Worm (Caenorhabditis elegans) whole organism, dauer: ENCODE results near the gene M151.3.

Experiments used
- unc-62 ChIP-seq: sonication (generic microtip); optimal IDR thresholded peaks from 2 replicates; lab custom pipeline; 2017; ENCODE audit warnings: missing biosample characterization, missing genetic modification reagents, missing genetic modification characterization

M151.3 gene

DNA sequence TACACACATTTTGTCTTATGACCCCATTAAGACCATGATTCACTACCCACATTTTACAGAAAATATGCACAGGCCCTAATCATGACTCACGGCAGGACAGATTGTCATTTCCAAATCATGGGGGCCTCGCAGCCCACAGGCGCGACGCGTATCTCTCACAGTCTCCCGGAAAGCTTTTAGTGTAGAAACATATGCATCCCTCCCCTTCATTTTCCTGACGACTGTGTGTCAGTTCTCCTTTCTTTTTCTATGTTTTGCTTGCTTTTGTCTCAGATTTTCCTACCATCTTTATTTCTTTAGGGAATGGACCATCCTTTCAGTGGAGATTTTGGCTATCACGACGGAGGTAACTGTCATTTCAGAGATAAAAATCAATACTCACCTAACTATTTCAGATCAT lies 14.2 kb downstream of the M151.3 start, which contains the start of gene M151.1:
M151.1 (plus strand) TSS at position 301 of the 400 bp plus-strand sequence.
- TF ChIP-seq unc-62 (GFP tag; lab: Kevin White, UChicago) = no peak

DNA sequence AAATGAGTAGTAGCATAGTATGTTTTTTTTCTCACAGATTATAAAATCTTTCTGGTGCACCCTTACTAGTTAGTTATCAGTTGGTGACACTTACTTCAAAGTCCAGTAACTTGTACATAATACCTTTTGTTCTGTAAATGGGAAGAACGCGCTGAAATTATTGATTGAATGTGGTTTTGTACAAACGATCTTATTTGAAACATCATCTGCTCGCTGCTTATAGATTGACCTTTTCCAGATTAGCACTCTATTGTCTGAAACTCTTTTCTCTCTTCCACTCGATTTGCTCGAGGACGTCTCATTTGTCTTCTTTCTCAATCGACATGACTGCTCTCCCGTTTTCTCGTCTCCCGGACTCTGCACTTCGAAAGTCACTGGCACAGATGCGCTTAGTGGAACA lies 20.1 kb downstream of the M151.3 start, which contains the start of gene fbxb-33:
fbxb-33 (plus strand) TSS at position 301 of the 400 bp plus-strand sequence.
- no peak for TF ChIP-seq unc-62 (GFP tag; lab: Kevin White, UChicago)

ce11 chrII:3655378-3655777 lies 28.4 kb downstream of the M151.3 start, which contains the start of gene F19B10.5:
Gene F19B10.5 (plus strand): TSS chrII:3655678.
- no peak for TF ChIP-seq unc-62 (GFP tag; lab: Kevin White, UChicago)

- TF ChIP-seq unc-62 (GFP tag; lab: Kevin White, UChicago) = no peak
These were observed 32.8 kb downstream of the M151.3 start, which contains the start of gene F19B10.4 for ce11 chrII:3659776-3660175. Gene F19B10.4 (plus strand): TSS chrII:3660076.

- no peak for TF ChIP-seq unc-62 (GFP tag; lab: Kevin White, UChicago)
These were observed 35.0 kb downstream of the M151.3 start, which contains the start of gene F19B10.13 for ce11 chrII:3661932-3662331. Gene F19B10.13 (plus strand): TSS chrII:3662274.

- TF ChIP-seq unc-62 (GFP tag; lab: Kevin White, UChicago) = no peak
These were observed 36.8 kb downstream of the M151.3 start, which contains the start of gene F19B10.6 for ce11 chrII:3663796-3664195. Gene F19B10.6 (minus strand): TSS chrII:3663896.

DNA sequence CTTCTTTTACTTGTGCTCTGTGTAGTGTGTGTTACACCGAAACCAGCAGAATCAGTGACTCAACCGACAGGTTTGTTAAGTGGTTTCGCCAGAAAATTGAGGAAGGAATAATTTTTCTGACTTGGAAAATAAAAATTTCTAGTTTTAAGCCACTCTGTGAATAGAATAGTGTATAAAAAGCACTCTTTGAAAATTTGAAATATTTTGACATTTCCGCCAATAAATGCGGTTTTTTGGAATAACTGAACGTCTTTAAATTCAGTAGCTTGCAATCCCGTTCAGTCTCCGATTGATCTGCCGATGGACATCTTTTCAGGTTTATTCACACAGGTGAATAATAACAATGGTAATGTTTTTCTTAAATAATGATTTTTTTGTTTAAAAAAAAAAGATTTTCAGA lies 37.5 kb downstream of the M151.3 start, which contains the start of gene F19B10.3:
F19B10.3 (plus strand) TSS at position 301 of the 400 bp plus-strand sequence.
- no peak for TF ChIP-seq unc-62 (GFP tag; lab: Kevin White, UChicago)

ce11 chrII:3665181-3665580 lies 38.2 kb downstream of the M151.3 start:
- TF ChIP-seq unc-62 (GFP tag; lab: Kevin White, UChicago) = no peak

DNA sequence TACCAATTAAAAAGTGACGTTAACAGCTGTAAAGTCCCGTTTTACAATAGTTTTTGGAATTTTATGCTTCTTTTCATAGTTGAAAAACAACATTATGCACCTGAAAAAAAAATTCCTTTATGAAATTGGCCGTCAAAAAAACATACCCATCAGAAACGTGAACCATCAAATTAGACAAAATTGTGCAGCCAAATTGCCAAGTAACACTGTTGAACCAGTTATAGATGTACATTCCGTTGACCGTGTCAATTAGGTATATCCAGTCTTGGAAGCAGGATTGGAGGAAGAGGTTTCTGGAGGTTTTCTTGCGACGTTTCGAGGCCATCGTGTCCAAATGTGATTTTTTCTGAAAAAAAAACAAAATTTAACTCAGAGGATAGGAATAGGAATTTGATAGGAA lies 42.3 kb downstream of the M151.3 start, which contains the start of gene srx-97:
srx-97 (minus strand) TSS at position 101 of the 400 bp plus-strand sequence.
- TF ChIP-seq unc-62 (GFP tag; lab: Kevin White, UChicago) = no peak

ce11 chrII:3670956-3671355 lies 44.0 kb downstream of the M151.3 start, which contains the start of gene srx-98:
Gene srx-98 (minus strand): TSS chrII:3671056.
- no peak for TF ChIP-seq unc-62 (GFP tag; lab: Kevin White, UChicago)

DNA sequence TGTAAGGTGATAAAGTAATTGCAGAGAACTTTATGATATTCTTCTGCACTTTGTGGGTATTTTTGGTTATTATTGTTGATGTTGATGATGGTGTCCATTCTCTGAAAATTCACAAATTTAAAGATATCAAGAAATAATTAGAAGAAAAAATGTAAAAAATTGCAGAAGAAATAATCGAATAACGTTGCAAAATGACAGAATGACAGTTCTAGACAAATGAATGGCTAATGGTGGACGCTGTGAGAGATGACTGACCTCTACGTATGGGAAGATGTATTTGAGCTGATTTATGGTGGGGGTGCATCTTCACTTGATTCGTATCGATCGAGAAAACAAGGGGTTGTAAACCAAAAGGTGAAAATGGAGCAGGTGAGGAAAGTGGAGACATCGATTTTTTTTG lies 46.5 kb downstream of the M151.3 start, which contains the start of gene sea-1:
sea-1 (minus strand) TSS at position 101 of the 400 bp plus-strand sequence.
- TF ChIP-seq unc-62 (GFP tag; lab: Kevin White, UChicago) = no peak

ce11 chrII:3675176-3675575 lies 48.2 kb downstream of the M151.3 start, which contains the start of gene F19B10.2:
Gene F19B10.2 (plus strand): TSS chrII:3675476.
- no peak for TF ChIP-seq unc-62 (GFP tag; lab: Kevin White, UChicago)
